Fruit fly (Drosophila melanogaster) S2 (cell line): ENCODE results near the gene amrt.

Source experiments
- CG8478 ChIP-seq: fragments of >200 bp; optimal IDR thresholded peaks from 2 replicates; lab custom pipeline; 2018
- CTCF ChIP-seq, 2 experiments: fragments of >200 bp; optimal IDR thresholded peaks; 2 replicates each; lab custom pipeline; 2018

DNA sequence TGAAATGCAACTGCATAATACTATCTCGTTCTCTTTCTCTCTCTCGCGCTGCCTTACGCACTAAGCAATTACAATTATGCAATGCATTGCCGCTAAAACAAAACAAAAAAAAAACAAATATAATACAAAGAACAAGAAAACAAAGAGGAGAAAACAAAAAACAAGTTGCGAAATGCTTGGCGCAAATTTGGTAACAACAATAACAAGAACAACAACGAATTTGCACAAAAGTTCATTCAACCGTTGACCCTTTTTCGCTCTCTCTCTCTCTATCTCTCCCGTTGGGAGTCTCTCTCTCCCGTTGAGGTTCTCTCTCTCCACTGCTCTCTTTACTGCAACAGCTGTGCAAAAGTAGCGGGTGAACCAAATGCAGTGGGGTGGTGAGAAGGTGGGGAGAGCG is 35.2 kb upstream of the amrt start:
- TF ChIP-seq CTCF (optimal IDR thresholded peaks at IDR 0.05; lab: Kevin White, UChicago) (no peak), CG8478 (lab: Kevin White, UChicago) (no peak)
